Worm (Caenorhabditis elegans) whole organism, late embryonic: ENCODE results near the gene pck-1.

Experiments
- T23F11.4 ChIP-seq: fragments of 200-800 bp; sonication (Bioruptor generic); optimal IDR thresholded peaks from 2 replicates; lab custom pipeline; 2018; ENCODE audit warnings: mild to moderate bottlenecking, missing genetic modification characterization, missing compliant biosample characterization
- ama-1 ChIP-seq: fragments of 150-350 bp; optimal IDR thresholded peaks from 2 replicates; lab custom pipeline; 2014
- elt-2 ChIP-seq: sonication (generic microtip); optimal IDR thresholded peaks from 2 replicates; lab custom pipeline; 2016; ENCODE audit warnings: missing genetic modification reagents, missing genetic modification characterization, missing compliant biosample characterization
- fkh-6 ChIP-seq: sonication (generic microtip); optimal IDR thresholded peaks from 2 replicates; lab custom pipeline; 2016; ENCODE audit warnings: missing genetic modification characterization, missing compliant biosample characterization
- nfya-1 ChIP-seq: sonication (generic microtip); optimal IDR thresholded peaks from 2 replicates; lab custom pipeline; 2017; ENCODE audit warnings: missing genetic modification characterization, mild to moderate bottlenecking, missing compliant biosample characterization, antibody characterized with exemption, moderate library complexity
- nhr-11 ChIP-seq: fragments of 150-350 bp; optimal IDR thresholded peaks from 2 replicates; lab custom pipeline; 2014; ENCODE audit warnings: missing biosample characterization, missing genetic modification characterization
- pag-3 ChIP-seq: sonication (generic microtip); optimal IDR thresholded peaks from 2 replicates; lab custom pipeline; 2016; ENCODE audit warnings: missing compliant biosample characterization, missing genetic modification characterization, borderline replicate concordance
- pha-4 ChIP-seq: fragments of 150-350 bp; optimal IDR thresholded peaks from 2 replicates; lab custom pipeline; 2018; ENCODE audit warnings: missing biosample characterization, missing genetic modification reagents, missing genetic modification characterization
- pqm-1 ChIP-seq: sonication (generic microtip); optimal IDR thresholded peaks from 2 replicates; lab custom pipeline; 2016; ENCODE audit warnings: missing genetic modification characterization, missing compliant biosample characterization
- rnt-1 ChIP-seq: sonication (generic microtip); optimal IDR thresholded peaks from 2 replicates; lab custom pipeline; 2016; ENCODE audit warnings: missing genetic modification characterization, missing compliant biosample characterization
- sox-2 ChIP-seq: fragments of 200-800 bp; sonication (Bioruptor generic); IDR thresholded peaks from 2 replicates; pipeline ENCODE4 v1.3.6; 2022; ENCODE audit warnings: missing genetic modification reagents, missing genetic modification characterization, missing compliant biosample characterization
- sox-4 ChIP-seq: sonication (generic microtip); optimal IDR thresholded peaks from 2 replicates; lab custom pipeline; 2017; ENCODE audit warnings: mild to moderate bottlenecking, missing genetic modification characterization, inconsistent platforms, missing compliant biosample characterization
- tbx-2 ChIP-seq: sonication (generic microtip); optimal IDR thresholded peaks from 2 replicates; lab custom pipeline; 2016; ENCODE audit warnings: missing genetic modification characterization, missing compliant biosample characterization

ce11 chrIII:63584-64316 is 2.3 kb downstream of the pck-1 start:
- TF ChIP-seq pha-4 (no peak), sox-4 (tag; lab: Kevin White, UChicago) (no peak), ama-1 (lab: Kevin White, UChicago) (no peak), sox-2 (GFP tag; lab: Robert Waterston, UW) (no peak), nhr-11 (tag; lab: Kevin White, UChicago) (no peak), pqm-1 (tag; lab: Kevin White, UChicago) (no peak), tbx-2 (tag; lab: Kevin White, UChicago) (no peak), T23F11.4 (GFP tag; lab: Kevin White, UChicago) (no peak), elt-2 (tag; lab: Kevin White, UChicago) (no peak), nfya-1 (tag; lab: Kevin White, UChicago) (no peak), pag-3 (no peak), rnt-1 (tag; lab: Kevin White, UChicago) (no peak), fkh-6 (tag; lab: Kevin White, UChicago) (no peak)
